Fruit fly (Drosophila melanogaster): ENCODE results near the gene CG13287.

CG13287 gene

DNA sequence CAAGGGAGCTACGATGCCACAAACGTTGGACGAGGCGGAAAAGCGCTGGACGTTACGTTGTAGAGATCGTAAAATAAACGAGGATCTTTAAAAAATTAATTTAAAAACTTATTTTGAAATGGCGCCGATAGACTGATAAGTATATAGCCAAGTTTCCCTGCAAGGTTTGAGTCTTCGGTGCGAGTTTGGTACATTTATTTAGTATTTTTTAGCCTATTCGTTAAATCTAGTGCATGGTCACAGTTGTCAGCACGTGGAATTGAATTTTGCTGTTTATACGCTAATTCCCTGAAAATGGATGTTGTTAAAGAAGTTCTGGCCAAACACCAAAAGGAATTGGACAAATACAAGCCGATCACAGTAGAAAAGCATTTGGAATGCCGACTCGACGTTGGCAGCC is 17.2 kb downstream of the CG13287 start, which contains the start of gene CG32409 (continued):
- no peak for TF ChIP-seq CG12219 (GFP tag; optimal IDR thresholded peaks at IDR 0.05)
- peak; percentile 70 for TF ChIP-seq MBD-R2 (GFP tag; IDR thresholded peaks at IDR 0.05)
- TF ChIP-seq Gug (GFP tag; IDR thresholded peaks at IDR 0.05): no peak
- no peak for TF ChIP-seq HHEX (GFP tag; optimal IDR thresholded peaks at IDR 0.05)
- TF ChIP-seq zfh2 (GFP tag; optimal IDR thresholded peaks at IDR 0.05): no peak
- TF ChIP-seq CG6683 (GFP tag; optimal IDR thresholded peaks at IDR 0.05): no peak
- no peak for TF ChIP-seq CG8478 (optimal IDR thresholded peaks at IDR 0.05)
- no peak for TF ChIP-seq Hsf (GFP tag; optimal IDR thresholded peaks at IDR 0.05)
- TF ChIP-seq gro (GFP tag; optimal IDR thresholded peaks at IDR 0.05): peak; percentile 45
- no peak for TF ChIP-seq CG15269 (tag; optimal IDR thresholded peaks at IDR 0.05)
- no peak for TF ChIP-seq Doc3 (GFP tag; IDR thresholded peaks at IDR 0.05; ENCODE audit: partially characterized antibody)
- no peak for TF ChIP-seq slbo (GFP tag; IDR thresholded peaks at IDR 0.05)
- 0 out of 4 replicates have a peak, but pooled peaks have one; percentile 35 for TF ChIP-seq Dll (GFP tag; IDR thresholded peaks at IDR 0.05; ENCODE audit: partially characterized antibody)
- no peak for TF ChIP-seq CG10147 (GFP tag; optimal IDR thresholded peaks at IDR 0.05)
- no peak for TF ChIP-seq sens-2 (GFP tag; IDR thresholded peaks at IDR 0.05)
- TF ChIP-seq nau (GFP tag; optimal IDR thresholded peaks at IDR 0.05): no peak
- peak; percentile 99 for TF ChIP-seq E2f2 (GFP tag; IDR thresholded peaks at IDR 0.05)
- no peak for TF ChIP-seq dmrt99B (tag; optimal IDR thresholded peaks at IDR 0.05)
- no peak for TF ChIP-seq gem (tag; optimal IDR thresholded peaks at IDR 0.05)
- no peak for TF ChIP-seq CG8944 (GFP tag; optimal IDR thresholded peaks at IDR 0.05)
- TF ChIP-seq CG9797 (GFP tag; optimal IDR thresholded peaks at IDR 0.05): peak; percentile 80
- TF ChIP-seq ap (GFP tag; IDR thresholded peaks at IDR 0.05): no peak
- TF ChIP-seq Lim3 (GFP tag; IDR thresholded peaks at IDR 0.05): no peak
- no peak for TF ChIP-seq peb (GFP tag; IDR thresholded peaks at IDR 0.05)
- no peak for TF ChIP-seq MTF-1 (GFP tag; optimal IDR thresholded peaks at IDR 0.05; ENCODE audit: borderline replicate concordance)
- TF ChIP-seq Scr (GFP tag; IDR thresholded peaks at IDR 0.05; ENCODE audit: partially characterized antibody): 0 out of 2 replicates have a peak, but pooled peaks have one; percentile 17
- TF ChIP-seq CG1024 (GFP tag; IDR thresholded peaks at IDR 0.05): no peak
- peak; percentile 62 for TF ChIP-seq CG15514 (GFP tag; optimal IDR thresholded peaks at IDR 0.05)
- TF ChIP-seq CG5953 (GFP tag; IDR thresholded peaks at IDR 0.05): no peak
- no peak for TF ChIP-seq Gsc (GFP tag; IDR thresholded peaks at IDR 0.05)
- TF ChIP-seq ranshi (GFP tag; IDR thresholded peaks at IDR 0.05): no peak
- no peak for TF ChIP-seq CG12744 (GFP tag; optimal IDR thresholded peaks at IDR 0.05)
- TF ChIP-seq Rfx (GFP tag; IDR thresholded peaks at IDR 0.05): no peak
- peak; percentile 66 for TF ChIP-seq Ets97D (GFP tag; optimal IDR thresholded peaks at IDR 0.05)
- peak; percentile 68 for TF ChIP-seq CG2116 (GFP tag; optimal IDR thresholded peaks at IDR 0.05)
- no peak for TF ChIP-seq corto (GFP tag; optimal IDR thresholded peaks at IDR 0.05)
- TF ChIP-seq pita (GFP tag; optimal IDR thresholded peaks at IDR 0.05): peak; percentile 68
- TF ChIP-seq hkb (optimal IDR thresholded peaks at IDR 0.05): peak; percentile 47
- TF ChIP-seq hkb (GFP tag; IDR thresholded peaks at IDR 0.05): no peak
- no peak for TF ChIP-seq CG8359 (GFP tag; optimal IDR thresholded peaks at IDR 0.05; ENCODE audit: borderline replicate concordance)
- peak; percentile 52 for TF ChIP-seq BEAF-32 (GFP tag; optimal IDR thresholded peaks at IDR 0.05)
- TF ChIP-seq pros (GFP tag; optimal IDR thresholded peaks at IDR 0.05): no peak
- peak; percentile 88 for TF ChIP-seq Dref (GFP tag; IDR thresholded peaks at IDR 0.05)
- 0 out of 2 replicates have a peak, but pooled peaks have one; percentile 11 for TF ChIP-seq vvl (GFP tag; IDR thresholded peaks at IDR 0.05)
- TF ChIP-seq CG34224 (GFP tag; IDR thresholded peaks at IDR 0.05; ENCODE audit: partially characterized antibody): no peak
- TF ChIP-seq HmgD (GFP tag; optimal IDR thresholded peaks at IDR 0.05): peak; percentile 27
- TF ChIP-seq CG8388 (GFP tag; optimal IDR thresholded peaks at IDR 0.05): no peak
- peak; percentile 53 for TF ChIP-seq stwl (tag; optimal IDR thresholded peaks at IDR 0.05)
- TF ChIP-seq nmo (GFP tag; optimal IDR thresholded peaks at IDR 0.05): peak; percentile 44
- TF ChIP-seq CG8089 (GFP tag; optimal IDR thresholded peaks at IDR 0.05): no peak
- no peak for TF ChIP-seq CG6689 (GFP tag; IDR thresholded peaks at IDR 0.05)

Measured in whole organism, embryonic.